Worm (Caenorhabditis elegans): ENCODE data around the gene bed-2.

bed-2 gene

ce11 chrIII:11459802-11460201, 10.8 kb downstream of the bed-2 start:
- TF ChIP-seq R02D3.7 (tag; optimal IDR thresholded peaks at IDR 0.05) (no peak), elt-1 (tag; optimal IDR thresholded peaks at IDR 0.05) (no peak), sem-4 (tag; optimal IDR thresholded peaks at IDR 0.05) (no peak), nhr-77 (tag; optimal IDR thresholded peaks at IDR 0.05) (no peak)

DNA sequence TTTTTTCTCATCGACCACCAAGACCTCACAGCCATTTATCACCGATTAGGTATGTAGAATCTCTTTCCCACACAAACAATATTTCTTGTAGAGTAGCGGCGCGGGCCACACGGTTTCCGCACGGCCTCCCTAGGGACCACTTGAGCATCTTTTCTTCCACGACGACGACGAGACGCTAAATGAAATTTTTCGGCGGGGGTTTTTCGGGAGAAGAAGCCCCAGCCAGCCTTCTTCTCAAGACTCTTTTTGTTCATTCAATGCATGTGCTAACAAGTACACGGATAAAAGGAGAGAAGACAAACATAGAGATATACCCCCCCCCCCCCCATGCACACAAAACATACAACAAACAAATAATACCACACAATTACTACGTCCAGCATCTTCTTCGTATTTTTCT, 11.6 kb downstream of the bed-2 start:
- TF ChIP-seq ceh-16 (tag; optimal IDR thresholded peaks at IDR 0.05), result no peak
- TF ChIP-seq nhr-129 (tag; optimal IDR thresholded peaks at IDR 0.05), result no peak
- TF ChIP-seq elt-1 (tag; optimal IDR thresholded peaks at IDR 0.05), result no peak
- TF ChIP-seq ama-1 (optimal IDR thresholded peaks at IDR 0.05), result no peak
- TF ChIP-seq crh-2 (tag; optimal IDR thresholded peaks at IDR 0.05), result no peak
- no peak for TF ChIP-seq gmeb-1 (tag; optimal IDR thresholded peaks at IDR 0.05)
- no peak for TF ChIP-seq nhr-23 (tag; optimal IDR thresholded peaks at IDR 0.05)
- TF ChIP-seq unc-62 (GFP tag; optimal IDR thresholded peaks at IDR 0.05), result no peak
- TF ChIP-seq sma-9 (GFP tag; optimal IDR thresholded peaks at IDR 0.05), result no peak
- no peak for TF ChIP-seq sma-9 (tag; optimal IDR thresholded peaks at IDR 0.05)
- no peak for TF ChIP-seq lin-39 (tag; optimal IDR thresholded peaks at IDR 0.05)
- no peak for TF ChIP-seq unc-39 (tag; optimal IDR thresholded peaks at IDR 0.05)
- no peak for TF ChIP-seq F13H6.1 (tag; optimal IDR thresholded peaks at IDR 0.05)
- TF ChIP-seq nhr-11 (tag; optimal IDR thresholded peaks at IDR 0.05), result no peak
- TF ChIP-seq nhr-10 (tag; optimal IDR thresholded peaks at IDR 0.05), result no peak
- TF ChIP-seq lin-13 (GFP tag; optimal IDR thresholded peaks at IDR 0.05), result no peak
- TF ChIP-seq sma-3 (GFP tag; optimal IDR thresholded peaks at IDR 0.05), result no peak
- no peak for TF ChIP-seq mdl-1 (tag; optimal IDR thresholded peaks at IDR 0.05)
- TF ChIP-seq Y55F3AM.14 (GFP tag; optimal IDR thresholded peaks at IDR 0.05), result no peak
- no peak for TF ChIP-seq nhr-12 (tag; optimal IDR thresholded peaks at IDR 0.05)

DNA sequence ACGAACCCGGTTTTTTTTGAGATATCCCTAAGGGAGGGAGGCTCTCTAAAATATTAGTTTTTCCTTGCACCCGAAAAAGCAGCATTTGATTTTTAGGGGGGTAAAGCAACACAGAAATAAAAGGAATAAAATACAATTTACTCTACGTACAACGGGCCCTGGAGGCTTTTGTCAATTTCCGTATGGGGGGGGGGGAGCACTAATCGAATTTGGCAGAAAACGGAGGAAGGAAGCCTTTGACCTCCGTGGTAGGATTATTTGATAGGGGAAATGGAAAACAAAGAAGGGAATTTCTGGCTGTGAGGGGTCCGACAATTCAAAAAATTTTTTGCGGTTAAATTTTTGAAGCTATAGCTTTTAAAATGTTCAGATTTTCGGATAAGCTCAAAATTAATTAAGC, 12.7 kb downstream of the bed-2 start:
- TF ChIP-seq aly-2 (tag; optimal IDR thresholded peaks at IDR 0.05) (no peak), unc-55 (GFP tag; optimal IDR thresholded peaks at IDR 0.05) (no peak), elt-3 (tag; optimal IDR thresholded peaks at IDR 0.05) (no peak), F13H6.1 (tag; optimal IDR thresholded peaks at IDR 0.05) (no peak), gmeb-1 (tag; optimal IDR thresholded peaks at IDR 0.05) (no peak), nhr-129 (tag; optimal IDR thresholded peaks at IDR 0.05) (no peak), lin-11 (tag; optimal IDR thresholded peaks at IDR 0.05) (no peak), R02D3.7 (tag; optimal IDR thresholded peaks at IDR 0.05) (no peak), unc-39 (tag; optimal IDR thresholded peaks at IDR 0.05) (no peak)

ce11 chrIII:11456577-11456976, 14.0 kb downstream of the bed-2 start, which contains the start of gene plr-1:
TSS of gene plr-1 (plus strand) at chrIII:11456877.
- TF ChIP-seq nhr-23 (tag; optimal IDR thresholded peaks at IDR 0.05), result no peak
- no peak for TF ChIP-seq F13H6.1 (tag; optimal IDR thresholded peaks at IDR 0.05)
- TF ChIP-seq nhr-6 (tag; optimal IDR thresholded peaks at IDR 0.05), result no peak
- TF ChIP-seq peb-1 (tag; optimal IDR thresholded peaks at IDR 0.05), result no peak
- TF ChIP-seq sma-9 (GFP tag; optimal IDR thresholded peaks at IDR 0.05), result no peak
- no peak for TF ChIP-seq sma-9 (tag; optimal IDR thresholded peaks at IDR 0.05)

- TF ChIP-seq mbf-1 (tag; optimal IDR thresholded peaks at IDR 0.05) (no peak), ztf-1 (GFP tag; conservative IDR thresholded peaks at IDR 0.05) (no peak), C34F6.9 (tag; optimal IDR thresholded peaks at IDR 0.05) (no peak), lsy-2 (tag; optimal IDR thresholded peaks at IDR 0.05) (no peak), mab-5 (tag; optimal IDR thresholded peaks at IDR 0.05) (peak; percentile 5), elt-3 (tag; optimal IDR thresholded peaks at IDR 0.05) (no peak), nhr-25 (tag; optimal IDR thresholded peaks at IDR 0.05) (no peak), sem-4 (tag; optimal IDR thresholded peaks at IDR 0.05) (peak; percentile 16), Y55F3AM.14 (GFP tag; optimal IDR thresholded peaks at IDR 0.05) (no peak), lin-13 (GFP tag; optimal IDR thresholded peaks at IDR 0.05) (no peak)
Measured at ce11 chrIII:11453970-11454369, 16.6 kb downstream of the bed-2 start.

DNA sequence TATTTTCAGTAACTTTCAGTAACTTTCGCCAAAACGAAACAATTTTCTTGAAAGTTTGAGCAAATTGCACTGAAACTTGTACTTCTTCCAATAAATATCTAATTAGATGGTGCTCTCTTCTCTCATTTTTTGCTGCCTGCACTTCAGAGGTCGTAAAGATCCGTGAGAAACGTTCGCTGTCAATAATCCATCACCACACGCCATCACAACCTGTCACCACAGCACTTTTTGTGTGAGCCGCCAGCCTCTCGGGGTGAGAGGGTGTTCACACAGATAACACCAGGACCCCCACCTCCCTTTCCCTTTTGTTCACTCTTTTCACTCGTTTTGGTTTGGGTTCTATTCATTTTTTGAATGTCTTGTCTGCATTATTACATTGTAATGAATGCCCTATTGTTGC, 18.1 kb downstream of the bed-2 start:
- TF ChIP-seq lin-13 (GFP tag; optimal IDR thresholded peaks at IDR 0.05), result no peak
- TF ChIP-seq blmp-1 (tag; optimal IDR thresholded peaks at IDR 0.05; ENCODE audit: insufficient read depth), result no peak
- TF ChIP-seq egl-27 (tag; optimal IDR thresholded peaks at IDR 0.05), result no peak
- TF ChIP-seq elt-3 (tag; optimal IDR thresholded peaks at IDR 0.05), result no peak
- TF ChIP-seq nhr-25 (tag; optimal IDR thresholded peaks at IDR 0.05), result no peak
- TF ChIP-seq mbf-1 (tag; optimal IDR thresholded peaks at IDR 0.05), result no peak
- no peak for TF ChIP-seq elt-1 (tag; optimal IDR thresholded peaks at IDR 0.05)
- TF ChIP-seq crh-2 (tag; optimal IDR thresholded peaks at IDR 0.05), result no peak
